Worm (Caenorhabditis elegans): Measurements from ENCODE around the gene lron-7.

The lron-7 gene

DNA sequence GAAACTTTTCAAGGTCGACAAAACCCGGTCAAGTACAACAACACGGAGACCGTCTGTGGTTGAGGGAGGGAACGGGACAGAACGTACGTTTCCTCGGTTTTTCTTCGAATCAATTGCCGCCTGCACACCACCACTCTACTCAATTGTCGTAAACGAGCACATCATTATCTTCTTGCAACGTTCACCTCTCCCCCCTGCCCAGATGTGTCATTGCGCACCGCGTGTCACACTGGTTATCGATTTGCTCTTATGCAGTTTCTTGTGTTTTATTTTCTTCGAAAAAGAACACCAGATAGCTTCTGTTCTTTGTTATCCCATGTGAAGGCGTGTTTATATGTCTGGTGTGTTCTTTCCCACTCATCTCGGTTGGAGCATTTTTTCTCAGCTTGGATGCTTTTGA, 2.4 kb upstream of the lron-7 start:
- TF ChIP-seq unc-62 (GFP tag; optimal IDR thresholded peaks at IDR 0.05): no peak

DNA sequence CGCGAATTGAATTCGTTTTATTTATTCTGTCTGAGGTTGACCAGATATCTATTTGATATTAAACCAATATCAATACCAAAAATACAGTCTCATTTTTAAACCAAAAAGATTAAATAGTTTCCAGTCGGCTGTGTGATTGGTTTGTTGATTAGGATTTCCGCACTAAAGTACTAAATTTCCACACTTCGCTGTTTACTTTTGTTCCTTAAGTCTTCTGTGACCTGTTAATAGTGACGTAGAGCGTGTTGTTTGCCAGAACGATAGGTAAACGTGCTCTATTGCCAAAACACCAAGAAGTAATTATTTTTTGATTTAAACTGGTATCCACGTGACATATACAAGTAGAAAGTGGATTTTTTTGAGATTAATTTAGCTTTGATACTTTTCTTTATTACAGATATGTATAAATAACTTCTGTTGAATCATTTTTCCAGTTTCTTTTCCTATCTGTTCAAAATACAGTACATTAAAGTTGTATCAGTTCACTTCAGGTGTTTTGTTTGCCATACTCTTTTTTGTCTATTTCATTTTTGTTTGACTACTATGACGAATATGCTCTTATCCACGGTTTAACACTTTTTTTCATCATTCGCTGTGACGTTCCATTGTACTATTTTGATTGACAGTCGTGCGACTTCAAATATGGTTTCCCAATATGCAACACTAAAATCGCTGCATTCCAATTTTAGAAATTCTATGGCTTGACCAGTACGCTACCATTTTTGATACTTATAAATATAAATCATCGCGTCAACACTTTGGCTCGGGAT, 888 bp upstream of the lron-7 start:
- TF ChIP-seq unc-62 (GFP tag; optimal IDR thresholded peaks at IDR 0.05): no peak

DNA sequence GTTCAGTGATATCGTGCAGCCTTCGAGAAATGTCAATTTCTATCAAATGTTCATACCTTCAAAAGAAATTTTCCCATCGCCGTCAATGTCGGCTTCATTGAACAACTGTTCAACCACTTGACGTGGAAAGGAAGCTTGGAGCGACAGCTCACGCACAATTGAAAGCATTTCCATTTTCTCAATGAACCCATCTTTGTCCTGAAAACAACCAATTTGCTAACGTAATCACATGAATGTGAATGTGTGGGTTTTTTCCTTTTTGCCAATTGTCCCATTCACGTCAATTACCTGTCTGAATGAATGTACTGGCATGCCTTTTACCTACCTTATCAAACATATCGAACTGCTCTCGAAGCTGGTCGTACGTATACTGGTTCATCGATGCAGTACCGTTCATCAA, 4.4 kb downstream of the lron-7 start:
- TF ChIP-seq unc-62 (GFP tag; optimal IDR thresholded peaks at IDR 0.05): no peak

DNA sequence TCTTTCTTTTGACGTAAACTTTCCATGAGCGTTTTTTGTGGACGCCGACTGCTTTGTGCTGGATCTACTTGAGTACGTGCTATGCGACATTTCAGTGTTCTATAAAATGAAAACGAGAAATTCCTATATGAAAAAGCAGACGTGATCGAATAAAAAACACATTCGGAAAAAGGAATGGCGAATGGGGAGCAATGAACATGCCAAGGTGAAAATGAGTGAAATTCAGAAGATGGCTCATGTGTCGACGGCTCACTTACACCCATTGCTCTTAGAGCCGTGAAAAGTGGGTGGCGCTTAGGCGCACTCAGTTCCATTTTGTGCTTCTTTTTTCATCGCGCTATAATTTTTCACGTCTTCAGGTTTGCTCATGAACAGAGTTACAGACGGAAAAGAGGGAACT, 6.7 kb downstream of the lron-7 start, which contains the start of gene K03A1.4:
K03A1.4 (minus strand) TSS at position 101 of the 400 bp plus-strand sequence.
- TF ChIP-seq unc-62 (GFP tag; optimal IDR thresholded peaks at IDR 0.05): no peak

DNA sequence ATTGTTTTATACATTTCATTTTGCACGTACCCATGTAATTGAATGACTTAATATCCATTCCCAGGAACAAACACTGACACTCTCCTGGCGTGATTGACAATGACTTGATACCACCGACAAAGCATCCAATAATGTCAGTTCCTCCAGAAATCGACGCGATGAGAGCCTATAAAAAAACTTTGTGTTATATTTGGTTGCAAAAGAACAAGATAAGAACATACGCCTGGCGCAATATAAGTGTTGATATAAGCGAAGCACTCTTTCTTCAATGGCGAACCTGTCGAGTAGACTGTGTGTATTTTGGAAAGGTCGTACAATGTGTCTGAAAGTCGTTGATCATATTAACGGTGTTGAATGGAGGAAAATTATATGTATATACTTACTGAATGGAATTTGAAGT, 11.2 kb downstream of the lron-7 start:
- no peak for TF ChIP-seq unc-62 (GFP tag; optimal IDR thresholded peaks at IDR 0.05)

DNA sequence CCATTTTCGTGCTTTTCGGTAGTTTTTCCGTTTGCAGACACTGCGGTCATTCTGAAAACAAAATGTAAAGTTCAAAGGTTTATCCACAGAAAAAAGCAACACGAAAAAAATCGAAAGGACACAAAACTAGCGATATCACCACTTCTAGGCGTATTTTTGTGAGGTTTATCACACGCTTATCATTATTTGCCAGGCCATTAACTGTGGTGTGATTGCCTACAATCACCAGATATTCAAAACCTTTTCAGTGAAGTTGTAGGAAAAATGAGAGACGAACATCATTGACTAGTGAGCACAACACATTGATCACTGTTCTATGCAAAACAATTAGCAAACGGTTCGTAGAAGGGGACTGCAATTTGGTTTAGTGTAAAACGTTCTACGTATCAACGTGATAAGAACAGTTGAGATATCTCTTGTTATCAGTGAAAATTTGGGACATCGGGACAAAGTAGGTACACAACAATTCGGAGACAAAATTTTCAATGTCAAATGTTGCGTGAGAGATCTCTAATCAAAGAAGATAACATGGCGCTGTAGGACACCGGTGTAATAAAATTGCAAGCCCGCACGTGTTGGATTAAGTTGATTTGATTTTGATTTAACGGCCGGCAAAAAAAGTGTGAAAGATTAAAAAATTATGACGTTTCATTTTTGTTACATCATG, 13.7 kb downstream of the lron-7 start, which contains the start of gene sur-5:
sur-5 (minus strand) TSS at position 51 of the 667 bp plus-strand sequence.
- no peak for TF ChIP-seq unc-62 (GFP tag; optimal IDR thresholded peaks at IDR 0.05)

DNA sequence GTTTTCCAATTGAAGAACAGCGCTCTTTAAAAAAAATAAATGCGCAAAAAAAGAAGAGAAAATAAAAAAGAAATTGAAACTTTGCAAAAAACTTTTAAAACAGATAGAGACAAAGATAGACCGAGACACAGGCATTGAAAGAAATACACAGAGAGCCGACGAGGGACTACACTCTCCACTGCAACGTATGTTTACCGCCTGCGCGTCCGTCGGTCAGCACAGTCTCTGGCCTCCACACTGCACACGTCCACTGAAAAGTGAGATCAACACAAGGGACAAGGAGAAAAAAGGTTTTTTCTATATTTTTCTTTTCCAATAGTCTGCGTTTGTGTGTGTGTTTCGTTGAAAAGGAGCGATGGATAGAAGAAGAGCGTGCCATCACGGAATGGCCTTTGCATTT, 14.5 kb downstream of the lron-7 start:
- no peak for TF ChIP-seq unc-62 (GFP tag; optimal IDR thresholded peaks at IDR 0.05)

DNA sequence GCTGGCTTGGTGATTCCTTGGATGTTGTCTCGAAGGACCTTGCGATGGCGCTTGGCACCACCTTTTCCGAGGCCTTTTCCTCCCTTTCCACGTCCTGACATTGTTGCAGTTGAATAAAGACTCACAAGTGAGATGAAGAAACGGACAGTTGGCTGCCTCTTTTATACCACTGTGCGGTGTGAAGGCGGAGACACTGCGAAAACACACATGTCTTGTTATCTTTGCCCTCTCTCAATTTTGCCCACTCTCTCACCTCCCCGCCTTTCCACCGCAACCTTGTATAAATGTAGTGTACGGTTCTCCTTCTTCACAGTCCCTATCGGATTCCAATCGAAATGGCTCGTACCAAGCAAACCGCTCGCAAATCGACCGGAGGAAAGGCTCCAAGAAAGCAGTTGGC, 17.8 kb downstream of the lron-7 start, which contains the start of the genes his-38 and his-40:
his-38 (minus strand) TSS at position 101 of the 400 bp plus-strand sequence.
his-40 (plus strand) TSS at position 336 of the 400 bp plus-strand sequence.
- no peak for TF ChIP-seq unc-62 (GFP tag; optimal IDR thresholded peaks at IDR 0.05)

DNA sequence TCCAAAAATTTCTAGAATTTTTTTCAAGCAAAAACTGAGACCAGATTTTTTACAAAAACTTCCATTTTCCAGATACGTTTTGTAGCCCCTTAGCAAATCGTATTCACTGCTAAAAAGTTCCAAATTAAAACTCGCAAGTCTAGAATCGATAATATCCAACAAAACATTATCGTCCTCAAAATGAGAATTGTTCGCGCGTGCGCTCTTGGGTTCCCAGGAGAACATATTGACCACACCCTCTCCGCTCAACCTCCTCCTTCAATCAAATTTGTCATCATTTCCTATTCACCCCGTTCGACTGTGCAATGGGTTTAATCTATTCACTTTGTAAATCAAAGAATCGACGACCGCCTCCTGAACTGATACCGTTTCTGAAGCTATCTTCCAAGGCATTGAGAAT, 19.9 kb downstream of the lron-7 start:
- TF ChIP-seq unc-62 (GFP tag; optimal IDR thresholded peaks at IDR 0.05): no peak

DNA sequence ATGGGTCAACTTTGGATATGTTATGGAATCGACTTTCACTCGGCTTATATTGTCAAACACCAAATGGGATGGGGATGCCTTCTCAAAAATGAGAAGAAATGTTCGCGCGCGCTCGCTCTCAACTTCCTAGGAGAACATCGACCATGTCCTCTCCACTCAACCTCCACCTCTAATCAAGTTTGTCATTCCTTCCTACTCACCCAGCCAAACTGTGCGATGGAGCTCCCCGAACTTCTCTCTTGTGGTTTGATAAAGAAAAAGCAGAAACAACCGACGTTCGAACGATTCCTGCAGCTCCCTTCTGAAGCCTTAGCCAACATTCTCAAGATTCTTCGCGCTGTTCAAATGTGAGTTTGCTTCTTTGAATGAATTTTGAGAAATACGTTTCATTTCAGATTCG, 21.3 kb downstream of the lron-7 start:
- no peak for TF ChIP-seq unc-62 (GFP tag; optimal IDR thresholded peaks at IDR 0.05)

DNA sequence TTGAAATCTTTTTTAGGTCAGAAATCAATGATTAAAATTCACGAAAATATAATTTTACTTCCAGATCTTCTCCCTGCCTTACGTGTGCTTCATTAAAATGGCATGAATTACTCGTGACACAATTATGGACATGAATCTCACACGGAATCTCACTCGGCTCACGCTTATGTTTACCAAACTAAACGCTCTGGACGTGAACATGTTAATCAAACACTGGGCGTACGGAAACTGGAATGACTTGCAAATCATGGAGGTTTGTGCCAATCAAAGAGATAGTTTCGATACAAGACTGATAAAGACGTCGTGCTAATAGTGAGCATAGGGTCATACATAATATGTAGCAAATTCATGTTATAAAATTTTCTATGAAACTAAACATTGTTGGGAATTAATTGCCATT, 22.6 kb downstream of the lron-7 start:
- no peak for TF ChIP-seq unc-62 (GFP tag; optimal IDR thresholded peaks at IDR 0.05)

DNA sequence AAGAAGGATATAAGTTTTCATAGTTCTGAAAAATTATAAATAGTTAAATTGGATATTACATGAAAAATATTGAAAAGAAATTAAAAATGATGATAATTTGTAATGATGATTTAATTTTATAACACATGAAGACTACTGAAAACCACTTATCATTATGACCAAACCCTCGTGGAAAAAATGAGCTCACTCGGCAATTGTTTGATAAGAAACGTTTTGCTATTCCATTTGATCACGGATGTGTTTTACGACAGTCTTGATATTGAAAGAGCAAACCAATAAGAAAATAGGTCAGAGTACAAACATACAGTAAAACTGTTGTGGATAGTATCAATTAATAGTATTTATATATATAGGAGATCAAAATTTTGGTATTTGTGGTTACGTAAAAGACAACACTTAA, 23.4 kb downstream of the lron-7 start, which contains the start of gene spp-3:
spp-3 (minus strand) TSS at position 25 of the 400 bp plus-strand sequence.
- no peak for TF ChIP-seq unc-62 (GFP tag; optimal IDR thresholded peaks at IDR 0.05)

DNA sequence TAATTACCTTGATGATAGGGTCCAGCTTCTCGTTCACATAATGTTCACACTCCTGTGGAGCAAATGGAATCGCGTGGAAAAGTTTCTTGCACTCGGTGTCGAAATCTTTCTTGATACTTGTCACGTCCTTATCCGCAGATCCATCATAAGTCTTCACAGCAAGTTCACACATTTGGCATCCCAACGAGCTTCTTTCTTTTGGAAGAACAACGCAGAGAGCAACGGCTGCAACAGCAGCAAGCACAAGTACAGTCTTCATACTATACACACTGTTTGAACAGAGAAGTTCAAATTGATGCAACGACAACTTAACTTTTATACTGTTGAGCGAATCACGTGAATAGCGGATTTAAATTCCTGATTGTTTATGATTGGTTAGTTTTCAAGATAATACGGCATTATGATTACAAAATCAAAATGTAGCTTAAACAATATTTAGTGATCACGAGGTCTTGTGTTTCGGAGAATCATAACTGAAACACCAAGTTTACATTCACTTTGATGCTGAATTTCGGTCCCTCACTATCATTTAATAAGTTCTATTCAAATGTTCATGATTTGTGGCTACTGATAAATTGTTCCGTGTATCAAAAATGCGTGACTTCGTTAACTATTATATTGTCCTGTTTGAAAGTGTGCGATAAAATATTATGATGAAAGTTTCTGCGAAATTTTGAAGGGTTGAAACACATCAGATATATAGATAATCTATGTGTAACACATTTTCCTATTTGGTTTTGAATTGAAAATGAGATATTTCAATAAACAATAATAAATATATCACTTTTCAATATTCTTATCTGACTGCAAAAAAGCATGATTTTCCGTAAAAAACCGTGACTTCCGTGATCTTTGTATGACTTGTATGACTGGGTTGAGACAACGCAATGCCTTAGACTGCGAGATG, 24.8 kb downstream of the lron-7 start, which contains the start of the genes spp-2 and spp-6:
spp-2 (minus strand) TSS at position 334 of the 907 bp plus-strand sequence.
spp-6 (plus strand) TSS at position 857 of the 907 bp plus-strand sequence.
- no peak for TF ChIP-seq unc-62 (GFP tag; optimal IDR thresholded peaks at IDR 0.05)

DNA sequence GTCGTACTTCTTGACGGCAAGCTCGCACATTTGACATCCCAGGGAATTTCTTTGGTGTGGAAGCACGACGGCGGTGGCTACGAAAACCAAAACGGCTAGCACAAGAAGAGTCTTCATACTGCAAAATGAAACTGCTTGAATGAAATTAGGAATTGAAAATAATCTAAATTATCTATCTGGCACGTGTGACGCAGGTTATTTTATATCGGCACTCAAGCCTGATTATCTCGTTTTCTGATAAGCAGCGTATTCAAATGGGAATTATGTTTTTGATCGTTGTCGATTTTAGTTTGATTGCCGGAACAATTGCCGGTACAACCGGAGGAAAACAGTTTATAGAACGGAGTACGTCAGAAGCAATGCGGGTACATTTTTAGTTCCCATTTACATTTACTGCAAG, 26.7 kb downstream of the lron-7 start, which contains the start of gene spp-4:
spp-4 (minus strand) TSS at position 118 of the 400 bp plus-strand sequence.
- no peak for TF ChIP-seq unc-62 (GFP tag; optimal IDR thresholded peaks at IDR 0.05)

DNA sequence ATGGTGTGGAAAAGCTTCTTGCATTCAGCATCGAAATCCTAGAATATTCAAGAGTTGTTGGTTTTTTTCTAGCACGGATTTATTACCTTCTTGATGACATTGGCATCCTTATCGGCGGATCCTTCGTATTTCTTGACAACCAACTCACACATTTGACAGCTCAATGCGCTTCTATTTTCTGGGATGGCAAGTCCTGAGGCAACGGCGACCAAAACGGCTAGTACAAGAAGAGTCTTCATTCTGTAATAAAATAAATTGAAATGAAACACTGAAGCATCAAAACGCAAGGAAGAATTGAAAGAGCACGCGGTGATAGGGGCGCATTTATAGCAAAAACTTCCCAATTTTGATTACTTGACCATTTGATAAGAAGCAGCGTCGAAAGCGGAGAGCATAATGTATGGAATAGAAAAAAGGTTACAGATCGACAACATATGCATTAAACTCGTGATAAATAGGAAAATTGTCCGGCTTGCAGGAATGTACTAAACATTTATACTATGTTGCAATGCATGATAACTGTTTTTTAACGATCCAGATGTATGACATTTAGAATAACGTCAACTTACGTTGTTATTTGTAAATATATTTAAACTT, 28.3 kb downstream of the lron-7 start, which contains the start of gene spp-5:
spp-5 (minus strand) TSS at position 240 of the 597 bp plus-strand sequence.
- TF ChIP-seq unc-62 (GFP tag; optimal IDR thresholded peaks at IDR 0.05): no peak

All from whole organism, dauer.